Fruit fly (Drosophila melanogaster) whole organism, embryonic: ENCODE data around the gene CG3702.
A peak's percentile ranks its signal among the peaks of the same experiment; 100 is the strongest.

Experiments used
- Adf1 ChIP-seq: fragments of 200-800 bp; sonication (Bioruptor generic); IDR thresholded peaks from 2 replicates; pipeline ENCODE4 v1.3.6; 2022; ENCODE audit warnings: missing biosample characterization, missing genetic modification characterization
- C15 ChIP-seq: fragments of 200-800 bp; sonication (Bioruptor generic); IDR thresholded peaks from 3 replicates; pipeline ENCODE4 v1.3.6; 2022; ENCODE audit warnings: missing biosample characterization, missing genetic modification characterization
- CG11696 ChIP-seq: fragments of 200-800 bp; sonication (Bioruptor generic); IDR thresholded peaks from 2 replicates; pipeline ENCODE4 v1.3.6; 2022; ENCODE audit warnings: missing biosample characterization, missing genetic modification characterization
- CG13287 ChIP-seq: fragments of 200-800 bp; sonication (Bioruptor generic); IDR thresholded peaks from 2 replicates; pipeline ENCODE4 v1.3.6; 2022; ENCODE audit warnings: missing biosample characterization, missing genetic modification characterization; ENCODE audit not compliant: partially characterized antibody
- CG14014 ChIP-seq: fragments of 200-800 bp; sonication (Bioruptor generic); IDR thresholded peaks from 2 replicates; pipeline ENCODE4 v1.3.6; 2022; ENCODE audit warnings: missing biosample characterization, missing genetic modification characterization
- CG14441 ChIP-seq: fragments of 200-800 bp; sonication (Bioruptor generic); IDR thresholded peaks from 2 replicates; pipeline ENCODE4 v1.3.6; 2022; ENCODE audit warnings: missing biosample characterization, missing genetic modification characterization
- CG15011 ChIP-seq: fragments of 200-800 bp; sonication (Bioruptor generic); optimal IDR thresholded peaks from 3 replicates; lab custom pipeline; 2018; ENCODE audit warnings: missing biosample characterization, mild to moderate bottlenecking, missing genetic modification characterization
- CG16815 ChIP-seq: fragments of 200-800 bp; sonication (Bioruptor generic); optimal IDR thresholded peaks from 3 replicates; lab custom pipeline; 2017; ENCODE audit warnings: missing biosample characterization, mild to moderate bottlenecking, missing genetic modification characterization
- CG18599 ChIP-seq: fragments of 200-800 bp; sonication (Bioruptor generic); optimal IDR thresholded peaks from 3 replicates; lab custom pipeline; 2017; ENCODE audit warnings: missing biosample characterization, missing genetic modification characterization, mild to moderate bottlenecking, moderate library complexity, missing genetic modification reagents
- CG2120 ChIP-seq: fragments of 200-800 bp; sonication (Bioruptor generic); optimal IDR thresholded peaks from 3 replicates; lab custom pipeline; 2016; ENCODE audit warnings: missing biosample characterization, missing genetic modification characterization
- CG2678 ChIP-seq: fragments of 200-800 bp; sonication (Bioruptor generic); optimal IDR thresholded peaks from 3 replicates; lab custom pipeline; 2019; ENCODE audit warnings: missing biosample characterization, mild to moderate bottlenecking, missing genetic modification characterization, moderate library complexity
- CG3065 ChIP-seq: fragments of 200-800 bp; sonication (Bioruptor generic); optimal IDR thresholded peaks from 2 replicates; lab custom pipeline; 2016; ENCODE audit warnings: missing biosample characterization, missing genetic modification characterization
- CG32767 ChIP-seq: fragments of 200-800 bp; sonication (Bioruptor generic); IDR thresholded peaks from 2 replicates; pipeline ENCODE4 v1.3.6; 2022; ENCODE audit warnings: missing biosample characterization, missing genetic modification characterization
- CG3847 ChIP-seq: fragments of 200-800 bp; sonication (Bioruptor generic); IDR thresholded peaks from 2 replicates; pipeline ENCODE4 v1.3.6; 2022; ENCODE audit warnings: missing biosample characterization, missing genetic modification characterization
- CG4730 ChIP-seq: fragments of 200-800 bp; sonication (Bioruptor generic); IDR thresholded peaks from 2 replicates; pipeline ENCODE4 v1.3.6; 2022; ENCODE audit warnings: missing biosample characterization, missing genetic modification characterization
- CG6654 ChIP-seq: fragments of 200-800 bp; sonication (Bioruptor generic); optimal IDR thresholded peaks from 2 replicates; lab custom pipeline; 2017; ENCODE audit warnings: missing biosample characterization, mild to moderate bottlenecking, missing genetic modification characterization
- CkIIα-i1 ChIP-seq: fragments of 200-800 bp; sonication (Bioruptor generic); IDR thresholded peaks from 2 replicates; pipeline ENCODE4 v1.3.6; 2022; ENCODE audit warnings: missing biosample characterization, missing genetic modification characterization
- CoRest ChIP-seq: fragments of 200-800 bp; sonication (Bioruptor generic); optimal IDR thresholded peaks from 3 replicates; lab custom pipeline; 2018; ENCODE audit warnings: missing biosample characterization, mild to moderate bottlenecking, missing genetic modification characterization, moderate library complexity
- D19A ChIP-seq: fragments of 200-800 bp; optimal IDR thresholded peaks from 3 replicates; lab custom pipeline; 2019; ENCODE audit warnings: missing biosample characterization, mild to moderate bottlenecking, missing genetic modification characterization, moderate library complexity
- Dbx ChIP-seq: fragments of 200-800 bp; sonication (Bioruptor generic); IDR thresholded peaks from 3 replicates; pipeline ENCODE4 v1.3.6; 2022; ENCODE audit warnings: missing biosample characterization, missing genetic modification characterization
- Dek ChIP-seq: fragments of 200-800 bp; sonication (Bioruptor generic); optimal IDR thresholded peaks from 3 replicates; lab custom pipeline; 2019; ENCODE audit warnings: missing biosample characterization, mild to moderate bottlenecking, missing genetic modification characterization, moderate library complexity
- Ets65A ChIP-seq: fragments of 200-800 bp; sonication (Bioruptor generic); peaks from one replicate; lab custom pipeline; 2016; ENCODE audit warnings: missing biosample characterization, missing genetic modification characterization
- Ets97D ChIP-seq: fragments of 200-800 bp; sonication (Bioruptor generic); optimal IDR thresholded peaks from 3 replicates; lab custom pipeline; 2016; ENCODE audit warnings: missing biosample characterization, missing genetic modification characterization
- HLH3B ChIP-seq: fragments of 200-800 bp; sonication (Bioruptor generic); IDR thresholded peaks from 2 replicates; pipeline ENCODE4 v1.3.6; 2022; ENCODE audit warnings: missing biosample characterization, missing genetic modification characterization
- Jarid2 ChIP-seq: fragments of 200-800 bp; sonication (Bioruptor generic); optimal IDR thresholded peaks from 3 replicates; lab custom pipeline; 2017; ENCODE audit warnings: mild to moderate bottlenecking, missing biosample characterization, missing genetic modification reagents, missing genetic modification characterization
- Mrtf ChIP-seq: fragments of 200-800 bp; sonication (Bioruptor generic); IDR thresholded peaks from 3 replicates; pipeline ENCODE4 v1.3.6; 2022; ENCODE audit warnings: missing biosample characterization, missing genetic modification characterization
- Pdp1 ChIP-seq, 2 experiments: fragments of 200-800 bp; sonication (Bioruptor generic); optimal IDR thresholded peaks; 3 replicates each; lab custom pipeline; 2016; ENCODE audit warnings: missing biosample characterization in 2 of 2, missing genetic modification characterization in 2 of 2, mild to moderate bottlenecking in 1 of 2, moderate library complexity in 1 of 2
- Sry-β ChIP-seq: fragments of 200-800 bp; sonication (Bioruptor generic); optimal IDR thresholded peaks from 2 replicates; lab custom pipeline; 2018; ENCODE audit warnings: missing biosample characterization, mild to moderate bottlenecking, missing genetic modification characterization, moderate library complexity
- Taf1 ChIP-seq: fragments of 200-800 bp; sonication (Bioruptor generic); IDR thresholded peaks from 2 replicates; pipeline ENCODE4 v1.3.6; 2022; ENCODE audit warnings: missing biosample characterization, missing genetic modification characterization
- ap ChIP-seq: fragments of 200-800 bp; sonication (Bioruptor generic); IDR thresholded peaks from 2 replicates; pipeline ENCODE4 v1.3.6; 2022; ENCODE audit warnings: missing biosample characterization, missing genetic modification characterization
- cad ChIP-seq: fragments of >200 bp; optimal IDR thresholded peaks from 2 replicates; lab custom pipeline; 2017; ENCODE audit warnings: missing biosample characterization, missing genetic modification characterization
- cg ChIP-seq: fragments of 200-800 bp; sonication (Bioruptor generic); optimal IDR thresholded peaks from 3 replicates; lab custom pipeline; 2019; ENCODE audit warnings: missing biosample characterization, mild to moderate bottlenecking, missing genetic modification characterization, moderate library complexity
- crp ChIP-seq, 2 experiments: fragments of 200-800 bp; sonication (Bioruptor generic); optimal IDR thresholded peaks; 2 replicates in 1 of 2; 3 replicates in 1 of 2; lab custom pipeline; 2017; ENCODE audit warnings: missing biosample characterization in 2 of 2, missing genetic modification characterization in 2 of 2, mild to moderate bottlenecking in 1 of 2, moderate library complexity in 1 of 2
- da ChIP-seq: fragments of 200-800 bp; sonication (Bioruptor generic); optimal IDR thresholded peaks from 2 replicates; lab custom pipeline; 2016; ENCODE audit warnings: missing biosample characterization, missing genetic modification characterization
- dmrt99B ChIP-seq: fragments of 200-800 bp; sonication (Bioruptor generic); optimal IDR thresholded peaks from 2 replicates; lab custom pipeline; 2018; ENCODE audit warnings: missing biosample characterization, mild to moderate bottlenecking, missing genetic modification characterization, moderate library complexity
- gcm ChIP-seq: fragments of 200-800 bp; sonication (Bioruptor generic); optimal IDR thresholded peaks from 2 replicates; lab custom pipeline; 2019; ENCODE audit warnings: missing biosample characterization, mild to moderate bottlenecking, missing genetic modification characterization, moderate library complexity
- lab ChIP-seq: fragments of 200-800 bp; sonication (Bioruptor generic); optimal IDR thresholded peaks from 3 replicates; lab custom pipeline; 2017; ENCODE audit warnings: missing biosample characterization, missing genetic modification characterization, mild to moderate bottlenecking, moderate library complexity, missing genetic modification reagents
- lmd ChIP-seq: fragments of 200-800 bp; sonication (Bioruptor generic); IDR thresholded peaks from 2 replicates; pipeline ENCODE4 v1.3.6; 2022; ENCODE audit warnings: missing biosample characterization, missing genetic modification characterization
- lola ChIP-seq, 3 experiments: fragments of >200 bp in 2 of 3; fragments of 200-800 bp in 1 of 3; sonication (Bioruptor generic) in 1 of 3; optimal IDR thresholded peaks; 2 replicates each; lab custom pipeline; 2017 to 2019; ENCODE audit warnings: missing biosample characterization in 3 of 3, missing genetic modification characterization in 3 of 3, mild to moderate bottlenecking in 1 of 3, moderate library complexity in 1 of 3
- sc ChIP-seq, 3 experiments: fragments of >200 bp in 2 of 3; fragments of 200-800 bp in 1 of 3; sonication (Bioruptor generic) in 1 of 3; optimal IDR thresholded peaks; 2 replicates in 2 of 3; 3 replicates in 1 of 3; lab custom pipeline; 2017; ENCODE audit warnings: mild to moderate bottlenecking in 1 of 3, missing biosample characterization in 1 of 3, missing genetic modification characterization in 1 of 3, missing genetic modification reagents in 1 of 3
- sens ChIP-seq: fragments of 200-800 bp; sonication (Bioruptor generic); peaks from one replicate; lab custom pipeline; 2016; ENCODE audit warnings: missing biosample characterization, missing genetic modification characterization
- sim ChIP-seq: fragments of 200-800 bp; sonication (Bioruptor generic); IDR thresholded peaks from 2 replicates; pipeline ENCODE4 v1.3.6; 2022; ENCODE audit warnings: missing biosample characterization, missing genetic modification characterization
- slbo ChIP-seq: fragments of 200-800 bp; sonication (Bioruptor generic); IDR thresholded peaks from 2 replicates; pipeline ENCODE4 v1.3.6; 2022; ENCODE audit warnings: missing biosample characterization, missing genetic modification characterization
- slp2 ChIP-seq: fragments of 200-800 bp; sonication (Bioruptor generic); optimal IDR thresholded peaks from 2 replicates; lab custom pipeline; 2016; ENCODE audit warnings: missing biosample characterization, missing genetic modification characterization
- ssp ChIP-seq: fragments of 200-800 bp; sonication (Bioruptor generic); IDR thresholded peaks from 2 replicates; pipeline ENCODE4 v1.3.6; 2022; ENCODE audit warnings: missing biosample characterization, missing genetic modification characterization
- tin ChIP-seq: fragments of 200-800 bp; sonication (Bioruptor generic); optimal IDR thresholded peaks from 3 replicates; lab custom pipeline; 2016; ENCODE audit warnings: missing biosample characterization, missing genetic modification characterization
- trem ChIP-seq: fragments of 200-800 bp; optimal IDR thresholded peaks from 3 replicates; lab custom pipeline; 2019; ENCODE audit warnings: missing biosample characterization, mild to moderate bottlenecking, missing genetic modification characterization, moderate library complexity

Gene CG3702

DNA sequence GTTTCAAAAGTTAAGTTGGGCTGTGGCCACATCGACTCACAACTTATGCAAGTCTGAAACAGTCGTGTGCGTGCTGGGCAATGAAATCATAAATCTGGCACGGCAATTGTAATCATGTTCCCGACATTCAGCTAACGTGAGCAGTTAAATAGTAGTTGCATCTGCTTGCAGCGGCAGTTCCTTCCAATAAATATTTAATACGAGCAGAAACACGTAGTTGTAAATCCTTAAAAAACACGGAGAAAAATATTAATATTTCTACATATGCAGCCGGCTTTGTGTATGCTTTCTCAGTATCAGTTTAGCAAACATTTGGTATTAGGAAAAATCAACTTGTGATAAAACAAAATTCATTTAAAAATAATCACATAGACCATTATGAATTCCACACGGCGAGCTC is 30.4 kb upstream of the CG3702 start, which contains the start of gene CG15425:
CG15425 (plus strand) TSS at position 301 of the 400 bp plus-strand sequence.
- TF ChIP-seq Ets65A: peak; percentile 22
- no peak for TF ChIP-seq CG2678 (tag; lab: Kevin White, UChicago)
- TF ChIP-seq sc (optimal IDR thresholded peaks at IDR 0.05; lab: Kevin White, UChicago): no peak
- no peak for TF ChIP-seq sc (GFP tag; optimal IDR thresholded peaks at IDR 0.05; lab: Kevin White, UChicago)

DNA sequence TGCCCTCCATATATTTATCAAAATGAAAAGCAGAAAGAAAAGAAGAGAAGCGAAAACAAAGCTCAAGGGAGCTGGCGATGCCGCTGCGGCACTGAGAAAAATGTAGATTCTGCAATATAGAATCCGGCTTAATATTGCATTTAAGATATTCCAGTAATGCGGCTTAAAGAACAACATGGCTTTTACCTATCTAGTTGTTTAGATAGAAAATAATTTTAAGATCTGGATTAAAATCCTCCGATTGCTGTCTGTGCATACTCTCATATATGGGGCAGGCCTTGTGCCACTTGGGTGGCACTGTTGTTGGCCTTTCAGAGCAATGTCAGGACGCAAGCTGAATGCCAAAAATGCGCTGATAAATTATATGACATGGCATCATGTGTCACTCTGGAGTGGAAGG is 28.0 kb upstream of the CG3702 start:
- TF ChIP-seq Jarid2 (GFP tag; lab: Kevin White, UChicago) (no peak), lab (GFP tag; lab: Kevin White, UChicago) (peak; percentile 28), CG3847 (0 out of 2 replicates have a peak, but pooled peaks have one; percentile 7), sens (GFP tag; lab: Kevin White, UChicago) (peak; percentile 59), Taf1 (GFP tag; lab: Robert Waterston, UW) (no peak), CG11696 (GFP tag; lab: Robert Waterston, UW) (0 out of 2 replicates have a peak, but pooled peaks have one; percentile 9), Adf1 (GFP tag; lab: Robert Waterston, UW) (no peak), CG14014 (GFP tag; lab: Robert Waterston, UW) (peak; percentile 18; the same call in 1 of the 2 replicates), lola (GFP tag; optimal IDR thresholded peaks at IDR 0.05; lab: Kevin White, UChicago) (no peak), Ets97D (GFP tag; lab: Kevin White, UChicago) (no peak), slbo (GFP tag; lab: Robert Waterston, UW) (peak; percentile 27; the same call in 1 of the 2 replicates), CG32767 (GFP tag; lab: Robert Waterston, UW) (no peak), tin (GFP tag; lab: Kevin White, UChicago) (no peak), ap (GFP tag; lab: Robert Waterston, UW) (no peak), D19A (no peak), gcm (GFP tag; lab: Kevin White, UChicago) (no peak), CG6654 (no peak), CG18599 (GFP tag; lab: Kevin White, UChicago) (peak; percentile 20), cad (GFP tag; lab: Kevin White, UChicago) (no peak), ssp (GFP tag; lab: Robert Waterston, UW) (peak; percentile 5; the same call in 1 of the 2 replicates), cg (GFP tag; lab: Kevin White, UChicago) (no peak), Ets65A (peak; percentile 49), CG4730 (GFP tag; lab: Robert Waterston, UW) (peak; percentile 9; the same call in 1 of the 2 replicates), CkIIα-i1 (GFP tag; lab: Robert Waterston, UW) (no peak)

dm6 chr2L:4252832-4253473 is 26.1 kb upstream of the CG3702 start:
- TF ChIP-seq CG14441 (GFP tag; lab: Robert Waterston, UW): no peak
- TF ChIP-seq CG16815 (GFP tag; lab: Kevin White, UChicago): no peak
- no peak for TF ChIP-seq CG15011
- TF ChIP-seq CG2120 (GFP tag; lab: Kevin White, UChicago): peak; percentile 34
- no peak for TF ChIP-seq C15
- TF ChIP-seq Sry-β (GFP tag; lab: Kevin White, UChicago): no peak
- TF ChIP-seq CG13287: no peak
- TF ChIP-seq slp2 (GFP tag; lab: Kevin White, UChicago): no peak
- peak in 1 of 2 experiments; percentile 1 for TF ChIP-seq Pdp1 (GFP tag; optimal IDR thresholded peaks at IDR 0.05; lab: Kevin White, UChicago)
- no peak for TF ChIP-seq da (GFP tag; lab: Kevin White, UChicago)
- TF ChIP-seq CoRest (tag; lab: Kevin White, UChicago): peak; percentile 9
- TF ChIP-seq lmd (GFP tag; lab: Robert Waterston, UW): peak; percentile 22; the same call in 1 of the 2 replicates
- TF ChIP-seq HLH3B (GFP tag; lab: Robert Waterston, UW): no peak
- no peak for TF ChIP-seq Dbx
- no peak for TF ChIP-seq Mrtf (GFP tag; lab: Robert Waterston, UW)
- no peak for TF ChIP-seq sim (GFP tag; lab: Robert Waterston, UW)
- peak; percentile 18 for TF ChIP-seq dmrt99B (tag; lab: Kevin White, UChicago)
- no peak for TF ChIP-seq trem (tag; lab: Kevin White, UChicago)
- TF ChIP-seq crp (GFP tag; optimal IDR thresholded peaks at IDR 0.05; lab: Kevin White, UChicago): no peak
- TF ChIP-seq CG3065: no peak
- no peak for TF ChIP-seq Dek
